Fruit fly (Drosophila melanogaster): Measurements from ENCODE around the gene rept.

rept gene

dm6 chr3L:19230801-19231547 is 24.2 kb upstream of the rept start (continued):
- TF ChIP-seq prd (optimal IDR thresholded peaks at IDR 0.05) (no peak), prd (GFP tag; IDR thresholded peaks at IDR 0.05) (peak; percentile 26; the same call in 1 of the 3 replicates), Fer3 (tag; optimal IDR thresholded peaks at IDR 0.05) (no peak), sisA (GFP tag; IDR thresholded peaks at IDR 0.05) (no peak), CG3995 (GFP tag; optimal IDR thresholded peaks at IDR 0.05) (no peak), Poxn (GFP tag; IDR thresholded peaks at IDR 0.05) (no peak), Dip3 (GFP tag; optimal IDR thresholded peaks at IDR 0.05) (no peak), luna (GFP tag; optimal IDR thresholded peaks at IDR 0.05) (no peak), H15 (GFP tag; IDR thresholded peaks at IDR 0.05) (no peak), lov (optimal IDR thresholded peaks at IDR 0.05) (no peak), lov (GFP tag; IDR thresholded peaks at IDR 0.05) (no peak), bigmax (GFP tag; optimal IDR thresholded peaks at IDR 0.05) (no peak), CG3163 (GFP tag; optimal IDR thresholded peaks at IDR 0.05) (no peak), CG17568 (GFP tag; optimal IDR thresholded peaks at IDR 0.05) (no peak), sd (tag; optimal IDR thresholded peaks at IDR 0.05) (peak; percentile 51), CG18011 (GFP tag; optimal IDR thresholded peaks at IDR 0.05) (no peak), Hand (GFP tag; optimal IDR thresholded peaks at IDR 0.05) (peak; percentile 34), CG7556 (GFP tag; optimal IDR thresholded peaks at IDR 0.05) (peak; percentile 74), CG4424 (GFP tag; optimal IDR thresholded peaks at IDR 0.05) (no peak), gsb-n (tag; optimal IDR thresholded peaks at IDR 0.05) (no peak), zfh2 (GFP tag; optimal IDR thresholded peaks at IDR 0.05) (no peak), CG10979 (tag; optimal IDR thresholded peaks at IDR 0.05) (peak; percentile 9), yki (optimal IDR thresholded peaks at IDR 0.05) (no peak), dmrt11E (tag; optimal IDR thresholded peaks at IDR 0.05) (no peak), Bteb2 (GFP tag; optimal IDR thresholded peaks at IDR 0.05) (no peak), abd-A (tag; optimal IDR thresholded peaks at IDR 0.05) (peak; percentile 89), shn (GFP tag; optimal IDR thresholded peaks at IDR 0.05) (no peak), tup (GFP tag; optimal IDR thresholded peaks at IDR 0.05) (no peak), CG13775 (GFP tag; optimal IDR thresholded peaks at IDR 0.05) (peak; percentile 31), fru (optimal IDR thresholded peaks at IDR 0.05) (no peak), phol (tag; optimal IDR thresholded peaks at IDR 0.05) (peak; percentile 25), CG7963 (GFP tag; IDR thresholded peaks at IDR 0.05; ENCODE audit: partially characterized antibody) (no peak), Hr51 (GFP tag; optimal IDR thresholded peaks at IDR 0.05) (peak in 1 of 2 experiments; percentile 67), Med (GFP tag) (peak; percentile 37), D19A (tag; optimal IDR thresholded peaks at IDR 0.05) (peak; percentile 18), CG33557 (GFP tag; optimal IDR thresholded peaks at IDR 0.05) (no peak), MTF-1 (GFP tag; optimal IDR thresholded peaks at IDR 0.05; ENCODE audit: borderline replicate concordance) (no peak), Bgb (GFP tag; IDR thresholded peaks at IDR 0.05; ENCODE audit: partially characterized antibody) (no peak), jing (GFP tag; optimal IDR thresholded peaks at IDR 0.05) (no peak), nerfin-1 (tag; optimal IDR thresholded peaks at IDR 0.05) (peak; percentile 99), Atf3 (GFP tag; optimal IDR thresholded peaks at IDR 0.05) (no peak), CG10654 (GFP tag; optimal IDR thresholded peaks at IDR 0.05) (no peak), CG30403 (GFP tag; optimal IDR thresholded peaks at IDR 0.05) (peak; percentile 22), eyg (GFP tag; optimal IDR thresholded peaks at IDR 0.05) (no peak), Drgx (GFP tag; IDR thresholded peaks at IDR 0.05) (no peak), NK7.1 (GFP tag; optimal IDR thresholded peaks at IDR 0.05) (no peak), HLH3B (GFP tag; IDR thresholded peaks at IDR 0.05) (peak; percentile 16; the same call in 1 of the 2 replicates), BEAF-32 (GFP tag; optimal IDR thresholded peaks at IDR 0.05) (no peak), CG12155 (GFP tag; optimal IDR thresholded peaks at IDR 0.05) (no peak), ind (GFP tag; optimal IDR thresholded peaks at IDR 0.05) (peak; percentile 21), ftz-f1 (GFP tag; optimal IDR thresholded peaks at IDR 0.05) (no peak)

Data from whole organism, embryonic.